Fruit fly (Drosophila melanogaster) whole organism, pupa: ENCODE data around the gene CG3919.

Experiments
- CG10348 ChIP-seq: fragments of 200-800 bp; sonication (Bioruptor generic); IDR thresholded peaks from 2 replicates; pipeline ENCODE4 v1.3.6; 2022; ENCODE audit warnings: missing biosample characterization, missing genetic modification characterization
- CG12605 ChIP-seq: fragments of 200-800 bp; sonication (Bioruptor generic); IDR thresholded peaks from 2 replicates; pipeline ENCODE4 v1.3.6; 2022; ENCODE audit warnings: missing biosample characterization, missing genetic modification characterization
- CG13204 ChIP-seq: fragments of 200-800 bp; sonication (Bioruptor generic); optimal IDR thresholded peaks from 2 replicates; lab custom pipeline; 2018; ENCODE audit warnings: missing biosample characterization, mild to moderate bottlenecking, missing genetic modification characterization, moderate library complexity
- CG14655 ChIP-seq: fragments of 200-800 bp; sonication (Bioruptor generic); optimal IDR thresholded peaks from 3 replicates; lab custom pipeline; 2017; ENCODE audit warnings: mild to moderate bottlenecking, missing biosample characterization, missing genetic modification reagents, missing genetic modification characterization
- CG15710 ChIP-seq: fragments of 200-800 bp; sonication (Bioruptor generic); optimal IDR thresholded peaks from 2 replicates; lab custom pipeline; 2018; ENCODE audit warnings: missing biosample characterization, mild to moderate bottlenecking, missing genetic modification characterization, moderate library complexity
- CG32121 ChIP-seq: fragments of 200-800 bp; sonication (Bioruptor generic); IDR thresholded peaks from 2 replicates; pipeline ENCODE4 v1.3.6; 2022; ENCODE audit warnings: missing biosample characterization, missing genetic modification characterization
- CG8301 ChIP-seq: fragments of 200-800 bp; sonication (Bioruptor generic); optimal IDR thresholded peaks from 2 replicates; lab custom pipeline; 2018; ENCODE audit warnings: missing biosample characterization, mild to moderate bottlenecking, missing genetic modification characterization
- CG9948 ChIP-seq: fragments of 200-800 bp; sonication (Bioruptor generic); optimal IDR thresholded peaks from 2 replicates; lab custom pipeline; 2018; ENCODE audit warnings: missing biosample characterization, mild to moderate bottlenecking, missing genetic modification characterization, moderate library complexity
- D1 ChIP-seq: fragments of 200-800 bp; sonication (Bioruptor generic); optimal IDR thresholded peaks from 2 replicates; lab custom pipeline; 2018; ENCODE audit warnings: missing biosample characterization, mild to moderate bottlenecking, missing genetic modification characterization, moderate library complexity
- EcR ChIP-seq: fragments of 200-800 bp; sonication (Bioruptor generic); optimal IDR thresholded peaks from 3 replicates; lab custom pipeline; 2019; ENCODE audit warnings: missing biosample characterization, missing genetic modification characterization, mild to moderate bottlenecking, moderate library complexity, missing genetic modification reagents
- rn ChIP-seq: fragments of 200-800 bp; sonication (Bioruptor generic); IDR thresholded peaks from 2 replicates; pipeline ENCODE4 v1.3.6; 2022; ENCODE audit warnings: missing biosample characterization, missing genetic modification characterization

DNA sequence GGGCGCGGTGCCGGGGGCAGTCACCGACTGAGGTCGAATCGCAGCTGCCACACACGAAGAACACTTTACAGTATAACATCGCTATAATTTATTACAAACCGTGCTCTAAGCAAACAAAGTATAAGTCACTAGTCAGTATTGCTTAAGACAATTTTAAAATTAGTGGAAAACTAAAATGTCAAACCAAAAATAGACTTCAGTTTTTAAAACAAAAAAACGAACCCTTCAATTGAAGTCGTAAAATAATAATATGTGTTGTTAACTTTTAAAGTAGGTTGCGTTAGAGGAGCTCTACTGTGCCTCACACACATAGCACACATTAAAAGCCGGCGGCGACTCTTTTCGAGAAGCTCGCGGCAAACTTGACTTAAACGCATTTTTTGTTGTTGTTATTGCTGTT lies 11.7 kb downstream of the CG3919 start:
- TF ChIP-seq CG9948 (tag; lab: Kevin White, UChicago) (peak; percentile 61), CG14655 (GFP tag; lab: Kevin White, UChicago) (peak; percentile 80), CG10348 (GFP tag; lab: Robert Waterston, UW) (no peak), CG8301 (tag; lab: Kevin White, UChicago) (peak; percentile 82), CG13204 (GFP tag; lab: Kevin White, UChicago) (no peak), CG32121 (peak; percentile 73), rn (GFP tag; lab: Robert Waterston, UW) (no peak), EcR (no peak), CG12605 (GFP tag; lab: Robert Waterston, UW) (no peak), D1 (tag; lab: Kevin White, UChicago) (no peak), CG15710 (tag; lab: Kevin White, UChicago) (peak; percentile 26)
